Worm (Caenorhabditis elegans) whole organism, young adult: ENCODE measurements around the gene C03B1.6.

ENCODE experiments used
- B0261.1 ChIP-seq: sonication (generic microtip); optimal IDR thresholded peaks from 2 replicates; lab custom pipeline; 2016; ENCODE audit warnings: mild to moderate bottlenecking, missing genetic modification characterization, moderate library complexity, missing compliant biosample characterization
- Y56A3A.18 ChIP-seq: fragments of 200-800 bp; sonication (Bioruptor generic); IDR thresholded peaks from 2 replicates; pipeline ENCODE4 v1.3.6; 2022; ENCODE audit warnings: missing genetic modification reagents, missing genetic modification characterization, missing compliant biosample characterization
- ama-1 ChIP-seq, 3 experiments: fragments of 150-350 bp in 1 of 3; sonication (generic microtip) in 2 of 3; optimal IDR thresholded peaks; 2 replicates each; lab custom pipeline; 2014 to 2018; ENCODE audit warnings: missing biosample characterization in 2 of 3, missing genetic modification characterization in 2 of 3, missing genetic modification reagents in 2 of 3
- dpl-1 ChIP-seq: fragments of 150-350 bp; optimal IDR thresholded peaks from 2 replicates; lab custom pipeline; 2014; ENCODE audit warnings: missing biosample characterization, missing genetic modification reagents, missing genetic modification characterization
- him-1 ChIP-seq: sonication (generic microtip); optimal IDR thresholded peaks from 2 replicates; lab custom pipeline; 2016; ENCODE audit warnings: missing genotype, missing genetic modification reagents, missing genetic modification characterization, missing compliant biosample characterization
- hsf-1 ChIP-seq: fragments of 200-800 bp; sonication (Bioruptor generic); IDR thresholded peaks from 2 replicates; pipeline ENCODE4 v1.3.6; 2022; ENCODE audit warnings: missing genetic modification reagents, missing genetic modification characterization, missing compliant biosample characterization
- rcor-1 ChIP-seq: fragments of 200-800 bp; sonication (Bioruptor generic); IDR thresholded peaks from 2 replicates; pipeline ENCODE4 v1.3.6; 2022; ENCODE audit warnings: missing genetic modification reagents, missing genetic modification characterization, missing compliant biosample characterization
- sea-2 ChIP-seq: fragments of 200-800 bp; sonication (Bioruptor generic); IDR thresholded peaks from 2 replicates; pipeline ENCODE4 v1.3.6; 2022; ENCODE audit warnings: missing genetic modification characterization, missing compliant biosample characterization
- unc-62 ChIP-seq: fragments of 150-350 bp; optimal IDR thresholded peaks from 2 replicates; lab custom pipeline; 2014; ENCODE audit warnings: missing biosample characterization, missing genetic modification reagents, missing genetic modification characterization

- no peak for TF ChIP-seq sea-2 (GFP tag; lab: Robert Waterston, UW)
- TF ChIP-seq ama-1 (optimal IDR thresholded peaks at IDR 0.05; lab: Kevin White, UChicago) = no peak
- no peak for TF ChIP-seq ama-1 (GFP tag; optimal IDR thresholded peaks at IDR 0.05; lab: Kevin White, UChicago)
- no peak for TF ChIP-seq Y56A3A.18 (GFP tag; lab: Robert Waterston, UW)
- no peak for TF ChIP-seq hsf-1 (GFP tag; lab: Robert Waterston, UW)
- no peak for TF ChIP-seq dpl-1 (GFP tag; lab: Kevin White, UChicago)
- no peak for TF ChIP-seq him-1 (tag; lab: Kevin White, UChicago)
- TF ChIP-seq rcor-1 (GFP tag; lab: Robert Waterston, UW) = no peak
- no peak for TF ChIP-seq unc-62
- no peak for TF ChIP-seq B0261.1 (tag; lab: Kevin White, UChicago)
Measured at ce11 chrX:6382930-6383329, 32.8 kb downstream of the C03B1.6 start.
